Worm (Caenorhabditis elegans) whole organism, L2 larva: ENCODE data around the gene hst-1.

Source experiments
- C34F6.9 ChIP-seq: fragments of 150-350 bp; optimal IDR thresholded peaks from 2 replicates; lab custom pipeline; 2014; ENCODE audit warnings: missing biosample characterization, missing genetic modification characterization
- R02D3.7 ChIP-seq: fragments of 150-350 bp; optimal IDR thresholded peaks from 2 replicates; lab custom pipeline; 2014; ENCODE audit warnings: missing biosample characterization, missing genetic modification characterization
- alr-1 ChIP-seq: fragments of 150-350 bp; optimal IDR thresholded peaks from 2 replicates; lab custom pipeline; 2014; ENCODE audit warnings: missing biosample characterization, missing genetic modification characterization
- aly-2 ChIP-seq: fragments of 150-350 bp; optimal IDR thresholded peaks from 2 replicates; lab custom pipeline; 2014; ENCODE audit warnings: missing biosample characterization, missing genetic modification characterization
- blmp-1 ChIP-seq: sonication (generic microtip); optimal IDR thresholded peaks from 2 replicates; lab custom pipeline; 2017; ENCODE audit warnings: missing genetic modification characterization, mild to moderate bottlenecking, missing compliant biosample characterization, antibody characterized with exemption, moderate library complexity; ENCODE audit not compliant: insufficient read depth
- ceh-16 ChIP-seq: fragments of 150-350 bp; optimal IDR thresholded peaks from 2 replicates; lab custom pipeline; 2014; ENCODE audit warnings: missing biosample characterization, missing genetic modification characterization
- ceh-82 ChIP-seq: fragments of 150-350 bp; optimal IDR thresholded peaks from 2 replicates; lab custom pipeline; 2014; ENCODE audit warnings: missing biosample characterization, missing genetic modification characterization
- dmd-4 ChIP-seq: sonication (generic microtip); optimal IDR thresholded peaks from 2 replicates; lab custom pipeline; 2017; ENCODE audit warnings: missing biosample characterization, missing genetic modification characterization
- egl-27 ChIP-seq: sonication (generic microtip); optimal IDR thresholded peaks from 3 replicates; lab custom pipeline; 2017; ENCODE audit warnings: missing biosample characterization, missing genetic modification reagents, missing genetic modification characterization
- elt-1 ChIP-seq: fragments of 150-350 bp; optimal IDR thresholded peaks from 2 replicates; lab custom pipeline; 2014; ENCODE audit warnings: missing biosample characterization, missing genetic modification characterization
- elt-3 ChIP-seq: sonication (generic microtip); optimal IDR thresholded peaks from 2 replicates; lab custom pipeline; 2017; ENCODE audit warnings: missing biosample characterization, missing genetic modification characterization
- gmeb-1 ChIP-seq: fragments of 150-350 bp; optimal IDR thresholded peaks from 2 replicates; lab custom pipeline; 2014; ENCODE audit warnings: missing biosample characterization, missing genetic modification characterization
- lin-11 ChIP-seq: fragments of 150-350 bp; sonication (generic microtip); optimal IDR thresholded peaks from 2 replicates; lab custom pipeline; 2014; ENCODE audit warnings: missing biosample characterization, missing genetic modification characterization, inconsistent platforms, mixed read lengths
- lin-13 ChIP-seq: fragments of 150-350 bp; optimal IDR thresholded peaks from 2 replicates; lab custom pipeline; 2014; ENCODE audit warnings: missing biosample characterization, missing genetic modification reagents, missing genetic modification characterization
- lin-39 ChIP-seq: fragments of 150-350 bp; optimal IDR thresholded peaks from 2 replicates; lab custom pipeline; 2014; ENCODE audit warnings: missing biosample characterization, missing genetic modification reagents, missing genetic modification characterization
- mab-5 ChIP-seq: fragments of 150-350 bp; optimal IDR thresholded peaks from 2 replicates; lab custom pipeline; 2014; ENCODE audit warnings: missing biosample characterization, missing genetic modification characterization
- mbf-1 ChIP-seq: sonication (generic microtip); optimal IDR thresholded peaks from 2 replicates; lab custom pipeline; 2017; ENCODE audit warnings: missing biosample characterization, missing genetic modification characterization
- nhr-12 ChIP-seq: fragments of 150-350 bp; optimal IDR thresholded peaks from 2 replicates; lab custom pipeline; 2014; ENCODE audit warnings: missing biosample characterization, missing genetic modification characterization
- nhr-129 ChIP-seq: fragments of 150-350 bp; optimal IDR thresholded peaks from 2 replicates; lab custom pipeline; 2014; ENCODE audit warnings: missing biosample characterization, missing genetic modification characterization
- nhr-21 ChIP-seq: fragments of 150-350 bp; optimal IDR thresholded peaks from 2 replicates; lab custom pipeline; 2014; ENCODE audit warnings: missing biosample characterization, missing genetic modification characterization
- nhr-23 ChIP-seq: fragments of 150-350 bp; optimal IDR thresholded peaks from 2 replicates; lab custom pipeline; 2014; ENCODE audit warnings: missing biosample characterization, missing genetic modification reagents, missing genetic modification characterization
- nhr-237 ChIP-seq: fragments of 150-350 bp; optimal IDR thresholded peaks from 2 replicates; lab custom pipeline; 2014; ENCODE audit warnings: missing biosample characterization, missing genetic modification characterization
- nhr-25 ChIP-seq: fragments of 150-350 bp; sonication (generic microtip); optimal IDR thresholded peaks from 3 replicates; lab custom pipeline; 2014; ENCODE audit warnings: missing biosample characterization, missing genetic modification characterization
- nhr-6 ChIP-seq: fragments of 150-350 bp; optimal IDR thresholded peaks from 2 replicates; lab custom pipeline; 2014; ENCODE audit warnings: missing biosample characterization, missing genetic modification characterization
- peb-1 ChIP-seq: fragments of 150-350 bp; optimal IDR thresholded peaks from 2 replicates; lab custom pipeline; 2014; ENCODE audit warnings: missing biosample characterization, missing genetic modification characterization
- sem-4 ChIP-seq: fragments of 150-350 bp; optimal IDR thresholded peaks from 2 replicates; lab custom pipeline; 2014; ENCODE audit warnings: missing biosample characterization, missing genetic modification reagents, missing genetic modification characterization
- sma-3 ChIP-seq: sonication (generic microtip); optimal IDR thresholded peaks from 2 replicates; lab custom pipeline; 2016; ENCODE audit warnings: missing genetic modification reagents, missing genetic modification characterization, missing compliant biosample characterization
- sma-9 ChIP-seq, 2 experiments: fragments of 150-350 bp in 1 of 2; sonication (generic microtip) in 1 of 2; optimal IDR thresholded peaks; 2 replicates each; lab custom pipeline; 2014 to 2016; ENCODE audit warnings: missing genetic modification characterization in 2 of 2, mild to moderate bottlenecking in 1 of 2, missing biosample characterization in 1 of 2, missing compliant biosample characterization in 1 of 2, missing genetic modification reagents in 1 of 2, moderate library complexity in 1 of 2
- unc-39 ChIP-seq: fragments of 150-350 bp; optimal IDR thresholded peaks from 2 replicates; lab custom pipeline; 2014; ENCODE audit warnings: missing biosample characterization, missing genetic modification characterization
- unc-55 ChIP-seq: fragments of 150-350 bp; sonication (generic microtip); optimal IDR thresholded peaks from 3 replicates; lab custom pipeline; 2014; ENCODE audit warnings: missing biosample characterization, missing genetic modification reagents, missing genetic modification characterization
- zag-1 ChIP-seq: fragments of 150-350 bp; optimal IDR thresholded peaks from 2 replicates; lab custom pipeline; 2014; ENCODE audit warnings: missing biosample characterization, missing genetic modification characterization
- ztf-1 ChIP-seq: fragments of 200-800 bp; sonication (Bioruptor generic); conservative IDR thresholded peaks from 2 replicates; pipeline ENCODE4 v1.3.6; 2022; ENCODE audit warnings: missing genetic modification characterization, missing compliant biosample characterization
- ztf-11 ChIP-seq: sonication (generic microtip); optimal IDR thresholded peaks from 2 replicates; lab custom pipeline; 2017; ENCODE audit warnings: missing biosample characterization, missing genetic modification characterization

Gene hst-1

ce11 chrIV:8687605-8688191, 3.6 kb downstream of the hst-1 start, which contains the start of gene snrp-3 (continued):
- TF ChIP-seq ztf-1 (GFP tag; lab: Robert Waterston, UW) (no peak), ceh-82 (no peak), unc-55 (GFP tag; lab: Kevin White, UChicago) (peak; percentile 94), peb-1 (tag; lab: Kevin White, UChicago) (no peak), unc-39 (no peak), dmd-4 (tag; lab: Kevin White, UChicago) (no peak), C34F6.9 (peak; percentile 96), sem-4 (tag; lab: Kevin White, UChicago) (peak; percentile 62)

- TF ChIP-seq alr-1 (tag; lab: Kevin White, UChicago) (no peak), lin-11 (tag; lab: Kevin White, UChicago) (no peak), sem-4 (tag; lab: Kevin White, UChicago) (no peak), blmp-1 (tag; lab: Kevin White, UChicago) (no peak), egl-27 (no peak)
These were observed 4.3 kb downstream of the hst-1 start for ce11 chrIV:8686966-8687365.

DNA sequence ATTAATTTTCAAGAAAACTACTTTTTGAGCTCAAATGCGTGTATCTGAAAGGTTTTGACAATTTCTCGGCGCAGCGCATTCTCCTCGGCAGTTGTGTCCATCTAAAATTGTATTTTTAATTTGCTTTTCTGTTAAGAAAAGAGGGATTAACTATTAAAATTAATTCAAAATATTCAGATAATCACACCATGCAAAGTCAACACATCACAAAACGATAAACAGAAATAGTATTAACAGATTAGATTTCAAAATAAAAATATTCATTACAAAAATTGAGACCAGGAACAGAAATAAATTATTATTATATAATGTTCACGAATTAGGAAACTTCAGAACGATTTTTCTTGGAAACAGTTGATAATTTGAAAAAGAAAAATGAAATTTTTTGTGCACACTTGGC, 4.8 kb downstream of the hst-1 start, which contains the start of gene pole-2:
Gene pole-2 (minus strand): TSS at position 101 of the 400 bp plus-strand sequence.
- TF ChIP-seq lin-11 (tag; lab: Kevin White, UChicago) (no peak), gmeb-1 (tag; lab: Kevin White, UChicago) (no peak), mbf-1 (no peak), ztf-11 (tag; lab: Kevin White, UChicago) (no peak), lin-13 (GFP tag; lab: Kevin White, UChicago) (no peak), sma-3 (GFP tag; lab: Kevin White, UChicago) (no peak), nhr-12 (tag; lab: Kevin White, UChicago) (no peak), C34F6.9 (no peak), nhr-6 (tag; lab: Kevin White, UChicago) (no peak), sma-9 (GFP tag; optimal IDR thresholded peaks at IDR 0.05; lab: Kevin White, UChicago) (no peak), sma-9 (tag; optimal IDR thresholded peaks at IDR 0.05; lab: Kevin White, UChicago) (no peak), lin-39 (tag; lab: Kevin White, UChicago) (no peak), ceh-82 (no peak), elt-3 (tag; lab: Kevin White, UChicago) (no peak), unc-55 (GFP tag; lab: Kevin White, UChicago) (no peak), nhr-21 (tag; lab: Kevin White, UChicago) (no peak), nhr-129 (tag; lab: Kevin White, UChicago) (no peak), nhr-25 (tag; lab: Kevin White, UChicago) (no peak), peb-1 (tag; lab: Kevin White, UChicago) (no peak), aly-2 (tag; lab: Kevin White, UChicago) (no peak)

DNA sequence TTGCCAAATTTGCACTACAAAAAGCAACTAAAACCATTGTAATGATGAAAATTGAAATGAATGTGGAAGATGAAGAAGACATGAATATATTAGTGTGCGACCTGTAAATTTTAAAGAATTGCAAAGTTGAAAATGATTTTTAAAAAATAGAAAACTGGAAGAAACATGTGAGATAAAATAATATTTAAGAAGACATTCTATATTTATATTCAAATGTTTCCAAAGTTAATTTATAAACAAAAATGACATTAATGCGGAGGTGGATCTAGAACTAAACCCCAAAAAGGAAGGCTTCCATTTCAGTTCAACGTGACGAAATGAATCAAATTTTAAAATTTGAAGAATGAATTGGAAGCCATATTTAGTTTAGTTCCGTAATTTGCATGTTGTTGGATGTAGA, 12.1 kb downstream of the hst-1 start, which contains the start of gene nlp-60:
Gene nlp-60 (minus strand): TSS at position 101 of the 400 bp plus-strand sequence.
- TF ChIP-seq mab-5 (tag; lab: Kevin White, UChicago) (no peak), elt-1 (tag; lab: Kevin White, UChicago) (no peak), nhr-12 (tag; lab: Kevin White, UChicago) (no peak), peb-1 (tag; lab: Kevin White, UChicago) (no peak), nhr-237 (no peak), sem-4 (tag; lab: Kevin White, UChicago) (no peak), alr-1 (tag; lab: Kevin White, UChicago) (no peak), C34F6.9 (no peak), lin-39 (tag; lab: Kevin White, UChicago) (no peak), zag-1 (tag; lab: Kevin White, UChicago) (no peak), gmeb-1 (tag; lab: Kevin White, UChicago) (no peak), nhr-21 (tag; lab: Kevin White, UChicago) (no peak), blmp-1 (tag; lab: Kevin White, UChicago) (no peak), ztf-1 (GFP tag; lab: Robert Waterston, UW) (no peak), nhr-23 (tag; lab: Kevin White, UChicago) (no peak), elt-3 (tag; lab: Kevin White, UChicago) (no peak), ceh-16 (tag; lab: Kevin White, UChicago) (no peak), ceh-82 (no peak), R02D3.7 (tag; lab: Kevin White, UChicago) (no peak), egl-27 (no peak)
